Worm (Caenorhabditis elegans): ENCODE results near the gene srd-29.

DNA sequence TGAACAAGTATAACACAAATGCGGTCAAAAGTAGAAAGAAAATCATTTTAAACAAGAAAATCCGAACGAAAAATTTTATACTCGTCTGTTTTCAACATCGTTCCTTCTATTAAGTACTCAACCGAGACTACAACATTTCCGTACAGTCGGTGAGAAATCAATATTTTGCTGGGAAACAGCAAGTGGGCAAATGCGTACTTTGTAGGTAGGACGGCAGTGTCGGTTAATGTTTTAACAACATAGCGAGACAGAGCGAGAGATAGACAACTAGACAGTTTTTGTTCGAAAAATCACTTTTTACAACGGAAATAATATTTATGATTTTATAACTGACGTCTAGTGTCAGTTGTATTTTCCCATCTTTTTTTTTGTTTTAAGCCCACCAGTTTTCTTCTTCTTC lies 45.8 kb downstream of the srd-29 start, which contains the start of gene cyp-33A1:
- TF ChIP-seq ref-1 (GFP tag; conservative IDR thresholded peaks at IDR 0.05) (no peak), cog-1 (tag; optimal IDR thresholded peaks at IDR 0.05) (no peak), med-1 (GFP tag; optimal IDR thresholded peaks at IDR 0.05; ENCODE audit: insufficient read depth) (no peak), ztf-23 (GFP tag; IDR thresholded peaks at IDR 0.05) (no peak), flt-1 (GFP tag; IDR thresholded peaks at IDR 0.05) (no peak)
